Worm (Caenorhabditis elegans) whole organism, L4 larva: ENCODE data around the gene T25F10.4.

Experiments
- hif-1 ChIP-seq, 2 experiments: sonication (generic microtip); optimal IDR thresholded peaks; 2 replicates each; lab custom pipeline; 2016 to 2017; ENCODE audit warnings: missing compliant biosample characterization in 2 of 2, missing genetic modification characterization in 2 of 2, missing genetic modification reagents in 2 of 2, missing genotype in 2 of 2, mild to moderate bottlenecking in 1 of 2
- nhr-76 ChIP-seq: fragments of 150-350 bp; optimal IDR thresholded peaks from 2 replicates; lab custom pipeline; 2014; ENCODE audit warnings: missing biosample characterization, missing genetic modification characterization
- unc-62 ChIP-seq, 3 experiments: fragments of 150-350 bp in 1 of 3; sonication (generic microtip); optimal IDR thresholded peaks in 2 of 3; peaks in 1 of 3; 1 replicate in 1 of 3; 2 replicates in 2 of 3; lab custom pipeline; 2014 to 2017; ENCODE audit warnings: missing biosample characterization in 3 of 3, missing genetic modification characterization in 3 of 3, missing genetic modification reagents in 3 of 3, missing genotype in 1 of 3

- TF ChIP-seq unc-62 (GFP tag; optimal IDR thresholded peaks at IDR 0.05 in 1 of 2; lab: Kevin White, UChicago) (no peak), unc-62 (tag; optimal IDR thresholded peaks at IDR 0.05; lab: Kevin White, UChicago) (no peak), hif-1 (tag; optimal IDR thresholded peaks at IDR 0.05; lab: Kevin White, UChicago) (no peak), nhr-76 (tag; lab: Kevin White, UChicago) (no peak)
Observed at ce11 chrV:6787906-6788430, 25.7 kb upstream of the T25F10.4 start, which contains the start of gene ZC404.2.
